Fruit fly (Drosophila melanogaster) whole organism, embryonic: ENCODE data around the gene CG6230.
A peak's percentile ranks its signal among the peaks of the same experiment; 100 is the strongest.

ENCODE experiments used
- Bteb2 ChIP-seq: fragments of 200-800 bp; sonication (Bioruptor generic); optimal IDR thresholded peaks from 2 replicates; lab custom pipeline; 2016; ENCODE audit warnings: missing biosample characterization, missing genetic modification characterization
- CG1024 ChIP-seq: fragments of 200-800 bp; sonication (Bioruptor generic); IDR thresholded peaks from 2 replicates; pipeline ENCODE4 v1.3.6; 2022; ENCODE audit warnings: missing biosample characterization, missing genetic modification characterization
- CG10462 ChIP-seq: fragments of 200-800 bp; sonication (Bioruptor generic); optimal IDR thresholded peaks from 2 replicates; lab custom pipeline; 2016; ENCODE audit warnings: missing biosample characterization, missing genetic modification characterization
- CG10959 ChIP-seq: fragments of 200-800 bp; sonication (Bioruptor generic); IDR thresholded peaks from 2 replicates; pipeline ENCODE4 v1.3.6; 2022; ENCODE audit warnings: missing biosample characterization, missing genetic modification characterization
- CG11456 ChIP-seq: fragments of 200-800 bp; sonication (Bioruptor generic); IDR thresholded peaks from 3 replicates; pipeline ENCODE4 v1.3.6; 2022; ENCODE audit warnings: missing biosample characterization, missing genetic modification characterization
- CG12155 ChIP-seq: fragments of 200-800 bp; sonication (Bioruptor generic); optimal IDR thresholded peaks from 3 replicates; lab custom pipeline; 2016; ENCODE audit warnings: missing biosample characterization, missing genetic modification characterization
- CG12744 ChIP-seq: fragments of 200-800 bp; sonication (Bioruptor generic); optimal IDR thresholded peaks from 2 replicates; lab custom pipeline; 2016; ENCODE audit warnings: missing biosample characterization, missing genetic modification characterization
- CG13296 ChIP-seq: fragments of 200-800 bp; sonication (Bioruptor generic); optimal IDR thresholded peaks from 3 replicates; lab custom pipeline; 2018; ENCODE audit warnings: missing biosample characterization, mild to moderate bottlenecking, missing genetic modification characterization
- CG15269 ChIP-seq: fragments of 200-800 bp; sonication (Bioruptor generic); optimal IDR thresholded peaks from 2 replicates; lab custom pipeline; 2018; ENCODE audit warnings: missing biosample characterization, mild to moderate bottlenecking, missing genetic modification characterization, moderate library complexity
- CG17328 ChIP-seq: fragments of 200-800 bp; sonication (Bioruptor generic); IDR thresholded peaks from 2 replicates; pipeline ENCODE4 v1.3.6; 2022; ENCODE audit warnings: missing biosample characterization, missing genetic modification characterization
- CG17568 ChIP-seq: fragments of 200-800 bp; sonication (Bioruptor generic); optimal IDR thresholded peaks from 2 replicates; lab custom pipeline; 2018; ENCODE audit warnings: missing biosample characterization, mild to moderate bottlenecking, missing genetic modification characterization, moderate library complexity
- CG2129 ChIP-seq: fragments of 200-800 bp; sonication (Bioruptor generic); IDR thresholded peaks from 2 replicates; pipeline ENCODE4 v1.3.6; 2022; ENCODE audit warnings: missing biosample characterization, missing genetic modification characterization; ENCODE audit not compliant: partially characterized antibody
- CG30431 ChIP-seq: fragments of 200-800 bp; sonication (Bioruptor generic); optimal IDR thresholded peaks from 2 replicates; lab custom pipeline; 2017; ENCODE audit warnings: missing biosample characterization, missing genetic modification characterization
- CG31224 ChIP-seq: fragments of 200-800 bp; sonication (Bioruptor generic); IDR thresholded peaks from 2 replicates; pipeline ENCODE4 v1.3.6; 2022; ENCODE audit warnings: missing biosample characterization, missing genetic modification characterization
- CG32772 ChIP-seq: fragments of 200-800 bp; sonication (Bioruptor generic); IDR thresholded peaks from 2 replicates; pipeline ENCODE4 v1.3.6; 2022; ENCODE audit warnings: missing biosample characterization, missing genetic modification characterization
- CG34224 ChIP-seq: fragments of 200-800 bp; sonication (Bioruptor generic); IDR thresholded peaks from 3 replicates; pipeline ENCODE4 v1.3.6; 2022; ENCODE audit warnings: missing biosample characterization, missing genetic modification characterization; ENCODE audit not compliant: partially characterized antibody
- CG42726 ChIP-seq: fragments of 200-800 bp; sonication (Bioruptor generic); IDR thresholded peaks from 2 replicates; pipeline ENCODE4 v1.3.6; 2022; ENCODE audit warnings: missing biosample characterization, missing genetic modification characterization; ENCODE audit not compliant: partially characterized antibody
- CG4424 ChIP-seq: fragments of 200-800 bp; sonication (Bioruptor generic); optimal IDR thresholded peaks from 3 replicates; lab custom pipeline; 2016; ENCODE audit warnings: missing biosample characterization, missing genetic modification characterization
- CG6654 ChIP-seq: fragments of 200-800 bp; sonication (Bioruptor generic); optimal IDR thresholded peaks from 2 replicates; lab custom pipeline; 2017; ENCODE audit warnings: missing biosample characterization, mild to moderate bottlenecking, missing genetic modification characterization
- CG7839 ChIP-seq: fragments of 200-800 bp; sonication (Bioruptor generic); optimal IDR thresholded peaks from 3 replicates; lab custom pipeline; 2018; ENCODE audit warnings: missing biosample characterization, mild to moderate bottlenecking, missing genetic modification characterization, moderate library complexity
- CG8281 ChIP-seq: fragments of 200-800 bp; sonication (Bioruptor generic); optimal IDR thresholded peaks from 2 replicates; lab custom pipeline; 2018; ENCODE audit warnings: missing biosample characterization, mild to moderate bottlenecking, missing genetic modification characterization, moderate library complexity
- CG8359 ChIP-seq: fragments of 200-800 bp; sonication (Bioruptor generic); optimal IDR thresholded peaks from 2 replicates; lab custom pipeline; 2017; ENCODE audit warnings: missing biosample characterization, mild to moderate bottlenecking, missing genetic modification characterization, borderline replicate concordance
- CG8388 ChIP-seq: fragments of 200-800 bp; sonication (Bioruptor generic); optimal IDR thresholded peaks from 2 replicates; lab custom pipeline; 2019; ENCODE audit warnings: missing biosample characterization, mild to moderate bottlenecking, missing genetic modification characterization, moderate library complexity
- CG8924 ChIP-seq: fragments of 200-800 bp; optimal IDR thresholded peaks from 3 replicates; lab custom pipeline; 2019; ENCODE audit warnings: missing biosample characterization, mild to moderate bottlenecking, missing genetic modification characterization, moderate library complexity
- CG9817 ChIP-seq: fragments of 200-800 bp; sonication (Bioruptor generic); optimal IDR thresholded peaks from 2 replicates; lab custom pipeline; 2018; ENCODE audit warnings: missing biosample characterization, mild to moderate bottlenecking, missing genetic modification characterization, moderate library complexity
- CG9932 ChIP-seq: fragments of 200-800 bp; sonication (Bioruptor generic); IDR thresholded peaks from 2 replicates; pipeline ENCODE4 v1.3.6; 2022; ENCODE audit warnings: missing biosample characterization, missing genetic modification characterization
- CkIIα-i1 ChIP-seq: fragments of 200-800 bp; sonication (Bioruptor generic); IDR thresholded peaks from 2 replicates; pipeline ENCODE4 v1.3.6; 2022; ENCODE audit warnings: missing biosample characterization, missing genetic modification characterization
- Deaf1 ChIP-seq: fragments of 200-800 bp; optimal IDR thresholded peaks from 3 replicates; lab custom pipeline; 2019; ENCODE audit warnings: missing biosample characterization, mild to moderate bottlenecking, missing genetic modification characterization, moderate library complexity
- Dll ChIP-seq: fragments of 200-800 bp; sonication (Bioruptor generic); IDR thresholded peaks from 4 replicates; pipeline ENCODE4 v1.3.6; 2022; ENCODE audit warnings: missing biosample characterization, missing genetic modification characterization; ENCODE audit not compliant: partially characterized antibody
- Dp ChIP-seq: fragments of 200-800 bp; sonication (Bioruptor generic); optimal IDR thresholded peaks from 2 replicates; lab custom pipeline; 2018; ENCODE audit warnings: missing biosample characterization, mild to moderate bottlenecking, missing genetic modification characterization, moderate library complexity
- Eip74EF ChIP-seq, 2 experiments: fragments of 200-800 bp in 1 of 2; fragments of >200 bp in 1 of 2; sonication (Bioruptor generic) in 1 of 2; optimal IDR thresholded peaks; 2 replicates each; lab custom pipeline; 2017 to 2019; ENCODE audit warnings: missing biosample characterization in 2 of 2, missing genetic modification characterization in 2 of 2, mild to moderate bottlenecking in 1 of 2, moderate library complexity in 1 of 2
- HmgZ ChIP-seq: fragments of 200-800 bp; sonication (Bioruptor generic); optimal IDR thresholded peaks from 2 replicates; lab custom pipeline; 2018; ENCODE audit warnings: missing biosample characterization, mild to moderate bottlenecking, missing genetic modification characterization
- MTF-1 ChIP-seq: fragments of 200-800 bp; sonication (Bioruptor generic); optimal IDR thresholded peaks from 2 replicates; lab custom pipeline; 2018; ENCODE audit warnings: missing biosample characterization, mild to moderate bottlenecking, missing genetic modification characterization, borderline replicate concordance
- Meics ChIP-seq: fragments of 200-800 bp; sonication (Bioruptor generic); optimal IDR thresholded peaks from 2 replicates; lab custom pipeline; 2017; ENCODE audit warnings: missing biosample characterization, mild to moderate bottlenecking, missing genetic modification characterization
- Taf1 ChIP-seq: fragments of 200-800 bp; sonication (Bioruptor generic); IDR thresholded peaks from 2 replicates; pipeline ENCODE4 v1.3.6; 2022; ENCODE audit warnings: missing biosample characterization, missing genetic modification characterization
- Vsx1 ChIP-seq: fragments of 200-800 bp; sonication (Bioruptor generic); optimal IDR thresholded peaks from 2 replicates; lab custom pipeline; 2017; ENCODE audit warnings: missing biosample characterization, mild to moderate bottlenecking, missing genetic modification characterization, missing genetic modification reagents
- bab2 ChIP-seq: fragments of 200-800 bp; sonication (Bioruptor generic); optimal IDR thresholded peaks from 2 replicates; lab custom pipeline; 2016; ENCODE audit warnings: missing biosample characterization, missing genetic modification characterization
- bowl ChIP-seq: fragments of 200-800 bp; sonication (Bioruptor generic); IDR thresholded peaks from 2 replicates; pipeline ENCODE4 v1.3.6; 2022; ENCODE audit warnings: missing biosample characterization, missing genetic modification characterization
- ftz-f1 ChIP-seq: fragments of 200-800 bp; sonication (Bioruptor generic); optimal IDR thresholded peaks from 2 replicates; lab custom pipeline; 2016; ENCODE audit warnings: missing biosample characterization, missing genetic modification characterization
- fu2 ChIP-seq: fragments of 200-800 bp; sonication (Bioruptor generic); optimal IDR thresholded peaks from 2 replicates; lab custom pipeline; 2016; ENCODE audit warnings: missing biosample characterization, missing genetic modification characterization
- gce ChIP-seq: fragments of 200-800 bp; sonication (Bioruptor generic); IDR thresholded peaks from 3 replicates; pipeline ENCODE4 v1.3.6; 2022; ENCODE audit warnings: missing biosample characterization, missing genetic modification characterization
- gcm ChIP-seq: fragments of 200-800 bp; sonication (Bioruptor generic); optimal IDR thresholded peaks from 2 replicates; lab custom pipeline; 2019; ENCODE audit warnings: missing biosample characterization, mild to moderate bottlenecking, missing genetic modification characterization, moderate library complexity
- h ChIP-seq: fragments of >200 bp; optimal IDR thresholded peaks from 2 replicates; lab custom pipeline; 2017
- lilli ChIP-seq: fragments of 200-800 bp; sonication (Bioruptor generic); optimal IDR thresholded peaks from 3 replicates; lab custom pipeline; 2016; ENCODE audit warnings: missing biosample characterization, missing genetic modification characterization
- lola ChIP-seq, 3 experiments: fragments of >200 bp in 2 of 3; fragments of 200-800 bp in 1 of 3; sonication (Bioruptor generic) in 1 of 3; optimal IDR thresholded peaks; 2 replicates each; lab custom pipeline; 2017 to 2019; ENCODE audit warnings: missing biosample characterization in 3 of 3, missing genetic modification characterization in 3 of 3, mild to moderate bottlenecking in 1 of 3, moderate library complexity in 1 of 3
- pum ChIP-seq: fragments of 200-800 bp; sonication (Bioruptor generic); optimal IDR thresholded peaks from 2 replicates; lab custom pipeline; 2016; ENCODE audit warnings: missing biosample characterization, missing genetic modification characterization
- ranshi ChIP-seq: fragments of 200-800 bp; sonication (Bioruptor generic); IDR thresholded peaks from 2 replicates; pipeline ENCODE4 v1.3.6; 2022; ENCODE audit warnings: missing biosample characterization, missing genetic modification characterization
- rib ChIP-seq: fragments of 200-800 bp; sonication (Bioruptor generic); IDR thresholded peaks from 2 replicates; pipeline ENCODE4 v1.3.6; 2022; ENCODE audit warnings: missing biosample characterization, missing genetic modification characterization
- row ChIP-seq: fragments of 200-800 bp; sonication (Bioruptor generic); IDR thresholded peaks from 3 replicates; pipeline ENCODE4 v1.3.6; 2022; ENCODE audit warnings: missing biosample characterization, missing genetic modification characterization
- wdn ChIP-seq: fragments of 200-800 bp; sonication (Bioruptor generic); IDR thresholded peaks from 2 replicates; pipeline ENCODE4 v1.3.6; 2022; ENCODE audit warnings: missing biosample characterization, missing genetic modification characterization
- yki ChIP-seq: fragments of >200 bp; optimal IDR thresholded peaks from 3 replicates; lab custom pipeline; 2018

Gene CG6230

DNA sequence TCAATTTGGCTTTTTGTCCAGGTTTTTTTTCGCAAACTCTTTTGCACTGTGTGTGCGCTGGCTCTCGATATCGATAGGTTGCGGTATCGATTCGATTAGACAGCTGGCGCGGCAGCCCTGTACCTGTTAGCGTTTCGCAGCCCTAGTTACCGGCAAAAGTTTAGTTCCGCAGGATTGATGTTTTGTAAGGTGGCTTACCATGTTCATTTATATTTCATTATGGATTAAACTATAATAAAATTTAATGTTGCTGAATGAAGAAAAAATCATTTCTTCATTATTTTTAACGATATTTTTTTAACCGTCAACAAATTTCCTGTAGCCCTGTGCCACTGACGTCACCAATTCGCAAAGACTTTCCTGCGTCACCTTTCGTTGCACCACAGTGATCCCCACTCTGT lies 13.6 kb downstream of the CG6230 start, which contains the start of gene Reps (continued):
- TF ChIP-seq Deaf1 (no peak), Taf1 (peak; percentile 97), gce (peak; percentile 97), pum (GFP tag; lab: Kevin White, UChicago) (peak; percentile 98), row (peak; percentile 99), CG13296 (GFP tag; lab: Kevin White, UChicago) (peak; percentile 97), CG34224 (GFP tag; lab: Robert Waterston, UW) (peak; percentile 65), yki (lab: Kevin White, UChicago) (no peak), CG32772 (GFP tag; lab: Robert Waterston, UW) (peak; percentile 99), CG8924 (tag; lab: Kevin White, UChicago) (peak; percentile 98), CG11456 (peak; percentile 99), CG17568 (peak; percentile 97), CG1024 (GFP tag; lab: Robert Waterston, UW) (peak; percentile 96), CG42726 (GFP tag; lab: Robert Waterston, UW) (peak; percentile 69; the same call in 1 of the 2 replicates), Vsx1 (GFP tag; lab: Kevin White, UChicago) (no peak), CG12744 (GFP tag; lab: Kevin White, UChicago) (peak; percentile 97), CG17328 (GFP tag; lab: Robert Waterston, UW) (peak; percentile 99), CG9932 (GFP tag; lab: Robert Waterston, UW) (peak; percentile 99), fu2 (GFP tag; lab: Kevin White, UChicago) (peak; percentile 97), rib (GFP tag; lab: Robert Waterston, UW) (peak; percentile 97), CG10462 (GFP tag; lab: Kevin White, UChicago) (peak; percentile 98), MTF-1 (GFP tag; lab: Kevin White, UChicago) (peak; percentile 95), CG7839 (tag; lab: Kevin White, UChicago) (peak; percentile 99), wdn (GFP tag; lab: Robert Waterston, UW) (peak; percentile 99), HmgZ (tag; lab: Kevin White, UChicago) (peak; percentile 99), Meics (GFP tag; lab: Kevin White, UChicago) (peak; percentile 98), CG2129 (GFP tag; lab: Robert Waterston, UW) (no peak), Eip74EF (GFP tag; optimal IDR thresholded peaks at IDR 0.05; lab: Kevin White, UChicago) (peak in 1 of 2 experiments; percentile 95), CkIIα-i1 (GFP tag; lab: Robert Waterston, UW) (peak; percentile 93), CG10959 (peak; percentile 99), Dp (peak; percentile 55), CG15269 (tag; lab: Kevin White, UChicago) (peak; percentile 98), CG8388 (GFP tag; lab: Kevin White, UChicago) (peak; percentile 98), bab2 (GFP tag; lab: Kevin White, UChicago) (peak; percentile 98), lilli (GFP tag; lab: Kevin White, UChicago) (peak; percentile 99), ftz-f1 (GFP tag; lab: Kevin White, UChicago) (peak; percentile 84), CG12155 (GFP tag; lab: Kevin White, UChicago) (peak; percentile 98), CG31224 (peak; percentile 97), gcm (GFP tag; lab: Kevin White, UChicago) (peak; percentile 97), h (lab: Kevin White, UChicago) (no peak), CG9817 (peak; percentile 98), Dll (GFP tag; lab: Robert Waterston, UW) (peak; percentile 74), CG8281 (tag; lab: Kevin White, UChicago) (peak; percentile 90), ranshi (GFP tag; lab: Robert Waterston, UW) (peak; percentile 99), CG30431 (GFP tag; lab: Kevin White, UChicago) (peak; percentile 99), lola (GFP tag; optimal IDR thresholded peaks at IDR 0.05; lab: Kevin White, UChicago) (peak in 1 of 3 experiments; percentile 99), CG4424 (GFP tag; lab: Kevin White, UChicago) (peak; percentile 99), Bteb2 (GFP tag; lab: Kevin White, UChicago) (peak; percentile 97), bowl (peak; percentile 97), CG8359 (GFP tag; lab: Kevin White, UChicago) (peak; percentile 94), CG6654 (GFP tag; lab: Kevin White, UChicago) (peak; percentile 93)
